Worm (Caenorhabditis elegans) whole organism, young adult: ENCODE data around the gene svop-1.

Experiments used
- K12H6.12 ChIP-seq: fragments of 200-800 bp; sonication (Bioruptor generic); optimal IDR thresholded peaks from 2 replicates; lab custom pipeline; 2018; ENCODE audit warnings: mild to moderate bottlenecking, missing genetic modification characterization, missing compliant biosample characterization
- mel-28 ChIP-seq: sonication (generic microtip); optimal IDR thresholded peaks from 2 replicates; lab custom pipeline; 2016; ENCODE audit warnings: borderline replicate concordance, mild to moderate bottlenecking, missing genetic modification characterization, missing compliant biosample characterization
- somi-1 ChIP-seq: fragments of 200-800 bp; sonication (Bioruptor generic); optimal IDR thresholded peaks from 2 replicates; lab custom pipeline; 2018; ENCODE audit warnings: mild to moderate bottlenecking, missing genetic modification characterization, missing compliant biosample characterization
- unc-62 ChIP-seq: fragments of 150-350 bp; optimal IDR thresholded peaks from 2 replicates; lab custom pipeline; 2014; ENCODE audit warnings: missing biosample characterization, missing genetic modification reagents, missing genetic modification characterization

DNA sequence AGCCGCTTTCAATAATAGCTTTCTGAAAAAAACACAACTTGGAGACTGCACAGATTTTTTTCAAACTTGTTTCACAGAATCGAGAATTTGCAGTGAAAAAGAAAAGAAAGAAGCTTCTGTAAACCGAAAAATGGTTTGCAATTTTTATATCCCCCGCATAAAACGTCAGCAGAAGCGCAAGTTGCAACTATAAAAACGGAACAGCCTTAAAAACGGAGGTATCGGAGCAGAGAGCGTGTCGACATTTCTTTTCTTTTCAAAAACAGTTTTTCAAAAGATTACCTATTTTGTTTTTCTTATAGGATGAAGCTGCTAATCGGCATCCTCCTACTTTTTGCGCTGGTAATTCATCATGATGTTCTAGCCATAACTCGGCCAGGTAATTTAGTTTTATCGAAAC, 33.3 kb downstream of the svop-1 start, which contains the start of gene plg-1:
- TF ChIP-seq mel-28 (tag; lab: Kevin White, UChicago) (no peak), K12H6.12 (tag; lab: Kevin White, UChicago) (no peak), unc-62 (GFP tag; lab: Kevin White, UChicago) (no peak), somi-1 (GFP tag; lab: Kevin White, UChicago) (no peak)
